Worm (Caenorhabditis elegans): ENCODE data around the gene nhr-274.

ce11 chrIV:1659045-1659741 is 14.1 kb upstream of the nhr-274 start, which contains the start of gene rps-28:
- TF ChIP-seq aly-2 (tag; optimal IDR thresholded peaks at IDR 0.05) (no peak), pha-4 (tag; optimal IDR thresholded peaks at IDR 0.05) (peak; percentile 99), ceh-16 (tag; optimal IDR thresholded peaks at IDR 0.05) (no peak), nhr-43 (tag; optimal IDR thresholded peaks at IDR 0.05; ENCODE audit: poor library complexity, severe bottlenecking) (peak; percentile 95)

Measured in whole organism, L3 larva.